Fruit fly (Drosophila melanogaster) S2 (cell line): ENCODE results near the gene Atat.

Experiments used
- CG8478 ChIP-seq: fragments of >200 bp; optimal IDR thresholded peaks from 2 replicates; lab custom pipeline; 2018
- CTCF ChIP-seq, 2 experiments: fragments of >200 bp; optimal IDR thresholded peaks; 2 replicates each; lab custom pipeline; 2018

Gene Atat

DNA sequence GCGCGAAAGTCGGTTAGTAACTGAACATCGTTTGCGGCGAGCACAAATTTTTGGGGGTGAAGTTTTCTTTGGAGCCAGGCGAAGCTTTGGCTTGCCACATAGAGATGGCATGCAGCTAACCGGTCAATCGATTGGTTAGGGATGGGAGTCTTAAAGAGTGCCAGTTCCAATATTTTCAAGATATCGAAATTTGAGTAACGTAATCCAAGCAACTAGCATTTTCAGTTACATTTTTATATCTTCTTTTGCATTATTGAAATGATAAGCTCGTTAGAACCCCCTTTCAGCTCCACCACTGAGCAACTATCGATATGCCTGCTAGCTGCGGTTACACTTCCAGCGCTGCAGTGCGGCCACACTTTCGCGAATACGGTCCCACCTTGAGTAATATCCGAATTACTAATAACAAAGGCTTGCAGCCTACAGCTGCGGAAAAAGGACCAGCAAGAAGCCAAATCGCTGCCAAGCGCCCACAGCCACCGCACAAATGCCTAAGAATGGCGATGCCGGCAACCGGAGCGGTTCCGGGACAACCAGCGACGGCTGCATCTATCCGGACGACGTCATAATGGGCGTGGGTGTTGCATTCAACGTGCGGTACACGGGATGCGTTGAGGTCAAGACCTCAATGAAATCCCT is at the start of gene Atat, which contains the start of gene Shc:
Gene Atat, minus strand, starts transcription at position 103 of the 639 bp plus-strand sequence.
Gene Shc, plus strand, starts transcription at position 355 of the 639 bp plus-strand sequence.
- TF ChIP-seq CG8478 (lab: Kevin White, UChicago) (no peak), CTCF (optimal IDR thresholded peaks at IDR 0.05; lab: Kevin White, UChicago) (peak; percentile 11 to 53)

DNA sequence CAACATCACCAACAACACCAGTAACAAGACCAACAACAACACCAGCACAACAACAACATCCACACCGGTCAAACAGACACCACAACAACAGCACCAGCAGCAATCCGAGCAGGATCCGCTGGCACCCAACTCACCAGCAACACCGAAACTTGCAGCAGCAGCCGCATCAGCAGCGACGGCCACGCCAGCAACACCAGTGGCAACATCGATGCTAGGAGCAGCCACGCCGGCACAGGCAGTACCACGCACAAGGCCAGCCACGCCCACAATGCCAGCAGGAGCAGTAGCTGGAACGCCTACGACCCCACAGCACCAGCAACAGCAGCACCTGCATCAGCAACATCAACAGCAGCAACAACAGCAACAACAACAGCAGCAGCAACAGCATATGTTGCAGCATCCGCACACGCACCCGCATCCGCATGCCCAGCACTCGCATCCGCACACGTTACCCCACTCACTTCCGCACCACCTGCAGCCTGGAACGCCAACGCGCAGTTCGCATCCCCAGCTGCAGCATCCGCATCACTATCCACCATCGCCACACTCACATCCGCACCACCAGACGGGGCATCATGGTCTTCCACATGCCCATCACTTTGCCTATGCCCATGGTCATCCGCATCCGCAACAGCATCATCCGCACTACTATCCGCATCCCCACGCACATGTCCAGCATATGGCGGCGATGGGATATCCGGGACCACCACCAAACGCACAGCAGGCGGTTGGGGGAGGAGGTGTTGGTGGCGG is 44.8 kb upstream of the Atat start:
- TF ChIP-seq CTCF (optimal IDR thresholded peaks at IDR 0.05; lab: Kevin White, UChicago) (no peak), CG8478 (lab: Kevin White, UChicago) (no peak)

DNA sequence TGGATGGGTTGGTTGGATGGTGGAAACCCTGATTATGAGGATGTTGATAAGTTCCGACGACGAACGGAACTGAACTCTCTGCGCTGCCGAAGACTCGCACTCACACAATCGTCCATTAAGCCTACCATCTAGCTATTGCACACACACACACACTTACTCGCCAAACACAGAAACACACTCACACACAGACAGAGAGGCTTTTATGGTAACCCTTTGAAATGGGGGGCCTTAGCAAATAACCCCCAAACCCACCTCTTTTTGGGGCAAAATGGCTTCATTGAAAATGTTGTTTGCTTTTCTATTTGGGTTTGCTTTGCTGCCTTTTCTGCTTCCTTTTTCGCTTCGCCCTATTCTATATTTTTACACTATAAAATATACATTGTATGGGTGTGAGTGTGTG is 42.5 kb upstream of the Atat start:
- TF ChIP-seq CTCF (optimal IDR thresholded peaks at IDR 0.05; lab: Kevin White, UChicago) (no peak), CG8478 (lab: Kevin White, UChicago) (no peak)

DNA sequence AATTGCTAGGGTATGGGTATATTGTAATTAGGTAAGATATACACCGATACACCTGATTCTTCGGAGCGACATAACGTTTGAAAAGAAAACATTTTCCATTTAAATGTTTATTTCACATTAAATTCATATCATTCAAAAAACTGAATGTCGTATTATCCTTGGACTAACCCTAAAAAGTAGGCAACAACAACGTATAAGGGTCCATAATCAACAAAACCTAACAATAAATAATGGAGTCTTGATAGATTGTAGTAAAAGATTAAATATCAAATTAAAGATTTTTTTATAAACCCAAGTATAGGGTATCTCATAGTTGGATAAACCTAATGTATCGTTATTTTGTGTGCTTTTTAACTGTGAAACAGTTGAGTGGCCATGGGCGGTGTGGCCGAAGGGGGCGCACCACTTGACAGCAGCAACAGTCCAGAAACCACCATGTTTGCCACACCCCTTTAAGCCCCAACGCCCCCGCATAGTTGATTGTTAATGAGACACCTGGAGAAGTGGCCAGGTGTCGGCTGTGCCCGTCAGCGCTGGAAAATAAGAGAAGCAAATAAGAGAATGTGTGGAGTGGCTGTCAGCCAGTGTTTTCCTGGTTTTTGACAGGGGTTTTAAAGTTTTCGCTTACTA is 41.8 kb upstream of the Atat start:
- no peak for TF ChIP-seq CG8478 (lab: Kevin White, UChicago)
- TF ChIP-seq CTCF (optimal IDR thresholded peaks at IDR 0.05; lab: Kevin White, UChicago): no peak

DNA sequence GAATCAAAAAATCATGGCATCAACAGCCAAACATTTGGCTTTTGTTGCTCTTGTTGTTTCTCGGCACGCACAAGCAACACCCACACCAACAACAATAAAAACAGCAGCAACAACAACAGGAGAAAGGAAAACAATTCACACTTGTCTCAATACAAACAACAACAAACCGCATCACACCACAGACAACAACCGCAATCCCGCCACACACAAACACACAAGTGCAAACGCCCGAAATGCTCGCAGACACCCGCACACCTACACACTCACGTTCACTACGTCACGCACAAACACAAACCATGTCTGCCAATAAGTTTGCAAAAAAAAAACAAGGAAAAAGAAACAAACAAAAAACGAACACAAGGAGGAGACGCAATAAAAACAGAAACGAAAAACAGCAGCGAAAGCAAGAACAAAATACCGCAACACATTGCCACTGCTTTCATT is 41.2 kb upstream of the Atat start:
- TF ChIP-seq CTCF (optimal IDR thresholded peaks at IDR 0.05; lab: Kevin White, UChicago) (no peak), CG8478 (lab: Kevin White, UChicago) (no peak)

DNA sequence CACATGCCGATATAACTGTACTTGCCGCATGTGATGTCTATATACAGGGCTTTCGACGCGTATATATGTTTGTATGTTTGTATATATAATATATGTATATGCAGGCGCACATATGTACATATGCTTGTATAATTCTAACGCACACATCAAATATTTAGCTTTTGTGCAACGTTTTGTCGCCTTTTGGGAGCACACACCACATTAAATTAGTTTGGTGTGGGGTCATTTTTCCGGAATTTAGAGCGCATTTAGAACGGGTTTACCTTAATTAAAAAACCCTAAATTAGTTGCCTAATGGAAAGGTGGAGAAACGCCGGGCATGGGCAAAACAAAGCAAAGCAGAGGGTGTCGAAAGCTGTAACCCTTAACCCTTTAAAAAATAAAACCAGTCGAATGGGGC is 40.7 kb upstream of the Atat start:
- TF ChIP-seq CG8478 (lab: Kevin White, UChicago): no peak
- TF ChIP-seq CTCF (optimal IDR thresholded peaks at IDR 0.05; lab: Kevin White, UChicago): no peak

DNA sequence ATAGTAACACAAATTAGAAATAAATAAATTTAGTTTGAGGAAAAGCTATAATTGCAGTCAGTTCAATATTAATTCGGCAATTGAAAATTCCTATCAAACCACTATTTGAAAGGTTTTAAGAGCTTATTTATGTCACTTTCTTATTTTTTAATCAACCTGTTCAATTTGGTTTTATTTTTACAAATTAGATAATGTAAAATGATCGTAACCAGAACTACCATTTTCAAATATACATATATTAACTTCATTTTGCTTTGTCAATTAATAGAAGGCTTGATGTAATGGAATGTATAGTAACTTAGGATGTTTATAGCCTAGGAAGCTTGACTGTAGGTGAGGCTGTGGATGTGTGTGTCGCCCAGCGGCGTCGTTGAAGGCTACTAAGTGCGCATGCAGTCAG is 40.0 kb upstream of the Atat start:
- TF ChIP-seq CG8478 (lab: Kevin White, UChicago) (no peak), CTCF (optimal IDR thresholded peaks at IDR 0.05; lab: Kevin White, UChicago) (no peak)

DNA sequence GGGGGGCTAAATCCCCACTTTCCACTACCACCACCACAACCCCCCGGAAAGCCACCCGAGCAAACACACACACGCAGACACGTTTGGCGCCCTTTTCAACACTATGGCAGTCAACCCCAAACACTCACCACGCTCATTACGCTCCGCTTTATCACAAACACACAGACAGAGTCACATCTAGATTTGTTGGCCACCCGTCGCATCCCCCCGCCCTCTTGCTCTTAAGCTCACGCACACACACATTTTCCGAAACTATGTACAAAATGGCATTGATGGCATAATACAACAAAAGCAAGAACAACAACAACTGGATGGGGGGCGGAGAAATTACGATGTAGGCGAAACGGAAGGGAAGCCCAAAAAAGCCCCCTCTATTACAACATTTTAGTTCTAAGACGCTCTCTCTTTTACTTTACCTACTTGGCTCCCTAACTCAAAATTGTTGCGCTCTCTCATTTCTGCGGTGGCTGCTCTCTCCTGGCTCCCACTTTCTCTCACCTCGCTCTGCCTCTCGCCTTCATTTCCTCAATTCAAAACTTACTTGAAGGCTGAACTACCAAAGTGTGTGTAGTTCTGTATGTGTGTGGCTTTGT is 39.2 kb upstream of the Atat start:
- TF ChIP-seq CG8478 (lab: Kevin White, UChicago) (no peak), CTCF (optimal IDR thresholded peaks at IDR 0.05; lab: Kevin White, UChicago) (no peak)

DNA sequence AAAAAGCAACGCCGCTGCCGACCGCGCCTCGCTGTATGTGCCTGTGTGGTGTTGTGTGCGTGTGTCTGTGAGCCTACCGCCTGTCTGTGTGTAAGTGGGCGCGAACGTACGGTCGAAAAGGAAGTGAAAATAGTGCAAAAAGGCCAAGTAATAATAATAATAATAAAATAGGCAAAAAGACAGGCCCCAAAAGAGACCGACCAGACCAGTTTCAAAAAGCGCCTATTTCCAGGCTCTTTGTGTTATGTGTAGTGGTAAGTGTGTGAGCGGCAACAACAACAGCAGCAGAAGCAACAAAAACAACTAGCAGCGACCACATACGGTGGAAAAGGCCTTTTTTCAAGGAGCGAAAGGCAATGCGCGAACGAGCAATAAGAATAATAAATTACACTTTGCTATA is 36.2 kb upstream of the Atat start:
- no peak for TF ChIP-seq CG8478 (lab: Kevin White, UChicago)
- no peak for TF ChIP-seq CTCF (optimal IDR thresholded peaks at IDR 0.05; lab: Kevin White, UChicago)

DNA sequence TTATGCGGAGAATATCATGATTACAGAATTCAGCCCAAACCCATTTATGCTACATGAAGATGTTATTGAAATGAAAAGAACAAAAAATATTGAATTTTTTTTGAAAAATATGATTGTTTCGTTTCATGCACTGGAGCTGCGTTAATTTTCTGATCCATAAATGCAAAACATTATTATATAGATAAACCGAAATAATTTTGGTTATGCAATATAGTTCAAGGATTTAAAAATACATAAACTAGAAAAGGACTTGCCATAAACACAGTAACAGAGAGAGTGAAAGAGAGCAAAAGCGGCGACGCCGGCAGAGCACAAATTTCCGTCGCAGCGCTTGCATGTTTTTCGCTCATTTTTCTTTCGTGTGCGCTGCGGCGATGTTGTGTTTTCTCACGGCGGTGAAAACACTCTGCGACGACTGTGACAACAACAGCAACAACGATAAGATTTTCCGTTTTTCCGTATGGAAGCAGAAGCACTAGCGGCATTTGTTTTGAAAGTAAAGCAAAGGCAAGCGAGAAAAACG is 35.8 kb upstream of the Atat start:
- no peak for TF ChIP-seq CG8478 (lab: Kevin White, UChicago)
- TF ChIP-seq CTCF (optimal IDR thresholded peaks at IDR 0.05; lab: Kevin White, UChicago): no peak

DNA sequence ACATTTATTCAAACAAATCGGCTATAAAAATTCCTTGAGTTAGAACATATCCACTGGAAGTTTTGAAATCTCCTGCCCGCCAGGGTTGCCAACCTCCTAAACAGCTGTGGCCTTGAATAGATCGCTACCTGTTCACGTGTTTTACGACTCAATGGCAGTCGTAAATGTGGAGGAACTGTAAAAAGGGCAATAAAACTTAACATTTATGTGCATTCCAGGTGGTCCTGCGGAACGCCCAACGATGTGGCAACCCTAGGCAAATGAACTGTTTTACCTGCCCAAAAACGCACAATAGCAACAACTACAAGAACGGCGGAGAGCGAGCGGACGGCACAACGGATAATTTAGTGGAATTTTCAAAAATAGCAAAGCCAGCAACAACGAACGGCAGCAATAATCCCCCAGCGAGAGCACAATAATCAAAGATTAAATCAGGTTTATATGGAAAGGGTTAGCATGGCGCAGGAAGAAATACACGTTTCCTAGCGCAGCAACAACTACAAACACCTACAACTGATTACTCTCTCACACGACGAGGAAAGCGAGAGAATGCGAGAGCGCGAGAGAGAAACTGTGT is 35.2 kb upstream of the Atat start:
- TF ChIP-seq CG8478 (lab: Kevin White, UChicago) (no peak), CTCF (optimal IDR thresholded peaks at IDR 0.05; lab: Kevin White, UChicago) (no peak)

DNA sequence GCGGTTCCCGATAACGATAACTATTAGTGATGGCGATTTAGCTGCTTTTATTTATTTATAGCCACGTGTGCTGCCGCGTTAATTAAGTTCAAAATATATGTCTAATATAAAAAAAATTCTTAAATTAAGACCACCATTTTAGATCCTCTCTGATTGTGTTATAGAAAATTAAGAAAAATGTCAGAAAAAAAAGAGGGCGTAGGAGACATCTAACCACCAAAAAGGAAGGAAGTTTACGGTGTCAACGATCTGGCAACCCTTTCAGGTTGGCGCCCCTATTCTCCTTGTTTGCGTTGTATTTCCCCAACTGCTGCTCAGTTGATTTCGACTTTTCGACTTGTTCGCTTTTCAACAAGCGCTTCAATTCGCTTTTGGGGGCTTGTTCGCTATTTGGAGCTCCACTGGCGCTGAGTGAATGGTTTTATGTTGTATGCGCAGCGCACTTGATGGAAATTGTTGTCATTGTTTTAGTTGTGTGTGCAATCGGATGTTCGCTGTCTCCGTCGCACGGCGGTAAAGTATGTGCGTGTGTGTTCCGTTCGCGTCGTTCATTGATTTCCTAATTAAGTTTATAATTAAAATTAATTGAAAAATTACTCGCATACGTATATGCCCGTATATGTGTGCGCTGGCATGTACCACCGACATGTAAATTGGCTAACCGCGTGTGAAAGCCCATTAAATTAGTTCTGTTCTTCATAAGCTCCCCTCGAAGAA is 34.4 kb upstream of the Atat start, which contains the start of the genes CG3434 and CG44838:
Gene CG3434, minus strand, starts transcription at position 25 of the 717 bp plus-strand sequence.
Gene CG44838, plus strand, starts transcription at position 276 of the 717 bp plus-strand sequence.
- no peak for TF ChIP-seq CG8478 (lab: Kevin White, UChicago)
- TF ChIP-seq CTCF (optimal IDR thresholded peaks at IDR 0.05; lab: Kevin White, UChicago): peak in 1 of 2 experiments; percentile 20

DNA sequence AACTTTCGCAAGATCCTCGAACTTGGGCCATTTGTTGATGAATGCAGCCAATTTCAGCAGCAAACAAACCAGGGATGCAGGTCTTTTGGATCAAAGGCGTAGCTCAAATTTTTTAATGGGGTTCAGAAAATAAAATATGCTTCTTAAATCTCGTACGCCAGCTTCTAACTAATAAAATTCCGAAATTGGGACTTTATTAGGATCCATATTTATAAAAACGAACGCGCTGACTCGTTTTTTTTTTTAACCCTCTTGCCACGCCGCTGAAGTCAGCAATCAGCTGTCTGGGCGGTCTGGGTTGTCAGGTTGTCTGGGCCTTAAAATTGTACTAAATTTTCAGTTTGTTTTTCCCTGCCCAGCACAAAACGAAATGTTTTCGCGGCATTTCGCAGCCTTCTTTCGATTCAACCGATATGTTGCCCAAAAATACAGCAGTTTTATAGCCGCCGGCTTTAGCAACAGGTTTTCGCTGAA is 31.1 kb upstream of the Atat start, which contains the start of gene CG3437:
Gene CG3437, minus strand, starts transcription at position 51 of the 474 bp plus-strand sequence.
- TF ChIP-seq CG8478 (lab: Kevin White, UChicago): no peak
- TF ChIP-seq CTCF (optimal IDR thresholded peaks at IDR 0.05; lab: Kevin White, UChicago): no peak
